Fruit fly (Drosophila melanogaster) whole organism, embryonic: ENCODE data around the gene Usp5.

Experiments
- Atf-2 ChIP-seq: fragments of 200-800 bp; sonication (Bioruptor generic); optimal IDR thresholded peaks from 2 replicates; lab custom pipeline; 2016; ENCODE audit warnings: missing biosample characterization, missing genetic modification characterization
- Atf6 ChIP-seq: fragments of 200-800 bp; sonication (Bioruptor generic); IDR thresholded peaks from 2 replicates; pipeline ENCODE4 v1.3.6; 2022; ENCODE audit warnings: missing biosample characterization, missing genetic modification characterization
- B-H1 ChIP-seq: fragments of 200-800 bp; sonication (Bioruptor generic); IDR thresholded peaks from 3 replicates; pipeline ENCODE4 v1.3.6; 2022; ENCODE audit warnings: missing biosample characterization, missing genetic modification characterization
- C15 ChIP-seq: fragments of 200-800 bp; sonication (Bioruptor generic); IDR thresholded peaks from 3 replicates; pipeline ENCODE4 v1.3.6; 2022; ENCODE audit warnings: missing biosample characterization, missing genetic modification characterization
- CG10462 ChIP-seq: fragments of 200-800 bp; sonication (Bioruptor generic); optimal IDR thresholded peaks from 2 replicates; lab custom pipeline; 2016; ENCODE audit warnings: missing biosample characterization, missing genetic modification characterization
- CG10565 ChIP-seq: fragments of 200-800 bp; sonication (Bioruptor generic); optimal IDR thresholded peaks from 3 replicates; lab custom pipeline; 2016; ENCODE audit warnings: missing biosample characterization, mild to moderate bottlenecking, missing genetic modification characterization
- CG11504 ChIP-seq: fragments of 200-800 bp; sonication (Bioruptor generic); optimal IDR thresholded peaks from 3 replicates; lab custom pipeline; 2019; ENCODE audit warnings: missing biosample characterization, mild to moderate bottlenecking, missing genetic modification characterization, moderate library complexity
- CG12659 ChIP-seq: fragments of 200-800 bp; sonication (Bioruptor generic); optimal IDR thresholded peaks from 3 replicates; lab custom pipeline; 2017; ENCODE audit warnings: mild to moderate bottlenecking, missing biosample characterization, missing genetic modification reagents, missing genetic modification characterization
- CG1647 ChIP-seq: fragments of 200-800 bp; sonication (Bioruptor generic); optimal IDR thresholded peaks from 3 replicates; lab custom pipeline; 2016; ENCODE audit warnings: missing biosample characterization, missing genetic modification characterization
- CG17802 ChIP-seq: fragments of 200-800 bp; sonication (Bioruptor generic); optimal IDR thresholded peaks from 2 replicates; lab custom pipeline; 2018; ENCODE audit warnings: missing biosample characterization, mild to moderate bottlenecking, missing genetic modification characterization, moderate library complexity
- CG2199 ChIP-seq: fragments of 200-800 bp; sonication (Bioruptor generic); IDR thresholded peaks from 3 replicates; pipeline ENCODE4 v1.3.6; 2022; ENCODE audit warnings: missing biosample characterization, missing genetic modification characterization
- CG31224 ChIP-seq: fragments of 200-800 bp; sonication (Bioruptor generic); IDR thresholded peaks from 2 replicates; pipeline ENCODE4 v1.3.6; 2022; ENCODE audit warnings: missing biosample characterization, missing genetic modification characterization
- CG4360 ChIP-seq: fragments of 200-800 bp; sonication (Bioruptor generic); IDR thresholded peaks from 2 replicates; pipeline ENCODE4 v1.3.6; 2022; ENCODE audit warnings: missing biosample characterization, missing genetic modification characterization
- CG6683 ChIP-seq: fragments of 200-800 bp; sonication (Bioruptor generic); optimal IDR thresholded peaks from 2 replicates; lab custom pipeline; 2017; ENCODE audit warnings: missing biosample characterization, mild to moderate bottlenecking, missing genetic modification characterization, missing genetic modification reagents
- CG7928 ChIP-seq: fragments of 200-800 bp; sonication (Bioruptor generic); optimal IDR thresholded peaks from 2 replicates; lab custom pipeline; 2017; ENCODE audit warnings: missing biosample characterization, mild to moderate bottlenecking, missing genetic modification characterization
- CG8290 ChIP-seq, 3 experiments: fragments of 200-800 bp; sonication (Bioruptor generic); optimal IDR thresholded peaks; 2 replicates each; lab custom pipeline; 2016 to 2019; ENCODE audit warnings: missing biosample characterization in 3 of 3, missing genetic modification characterization in 3 of 3, mild to moderate bottlenecking in 2 of 3, moderate library complexity in 1 of 3
- CG9817 ChIP-seq: fragments of 200-800 bp; sonication (Bioruptor generic); optimal IDR thresholded peaks from 2 replicates; lab custom pipeline; 2018; ENCODE audit warnings: missing biosample characterization, mild to moderate bottlenecking, missing genetic modification characterization, moderate library complexity
- Doc2 ChIP-seq: fragments of 200-800 bp; sonication (Bioruptor generic); IDR thresholded peaks from 2 replicates; pipeline ENCODE4 v1.3.6; 2022; ENCODE audit warnings: missing biosample characterization, missing genetic modification characterization
- Eip74EF ChIP-seq, 2 experiments: fragments of 200-800 bp in 1 of 2; fragments of >200 bp in 1 of 2; sonication (Bioruptor generic) in 1 of 2; optimal IDR thresholded peaks; 2 replicates each; lab custom pipeline; 2017 to 2019; ENCODE audit warnings: missing biosample characterization in 2 of 2, missing genetic modification characterization in 2 of 2, mild to moderate bottlenecking in 1 of 2, moderate library complexity in 1 of 2
- Gug ChIP-seq: fragments of 200-800 bp; sonication (Bioruptor generic); IDR thresholded peaks from 4 replicates; pipeline ENCODE4 v1.3.6; 2022; ENCODE audit warnings: missing biosample characterization, missing genetic modification characterization
- HHEX ChIP-seq: fragments of 200-800 bp; sonication (Bioruptor generic); optimal IDR thresholded peaks from 3 replicates; lab custom pipeline; 2017; ENCODE audit warnings: missing biosample characterization, mild to moderate bottlenecking, missing genetic modification characterization, missing genetic modification reagents
- Hand ChIP-seq: fragments of 200-800 bp; sonication (Bioruptor generic); optimal IDR thresholded peaks from 2 replicates; lab custom pipeline; 2017; ENCODE audit warnings: mild to moderate bottlenecking, missing biosample characterization, missing genetic modification reagents, missing genetic modification characterization
- Hmr ChIP-seq: fragments of 200-800 bp; sonication (Bioruptor generic); optimal IDR thresholded peaks from 3 replicates; lab custom pipeline; 2017; ENCODE audit warnings: mild to moderate bottlenecking, missing biosample characterization, missing genetic modification reagents, missing genetic modification characterization
- Myb ChIP-seq: fragments of 200-800 bp; sonication (Bioruptor generic); optimal IDR thresholded peaks from 2 replicates; lab custom pipeline; 2016; ENCODE audit warnings: missing biosample characterization, missing genetic modification characterization
- NC2α ChIP-seq: fragments of 200-800 bp; sonication (Bioruptor generic); optimal IDR thresholded peaks from 2 replicates; lab custom pipeline; 2016; ENCODE audit warnings: missing biosample characterization, missing genetic modification characterization
- NfI ChIP-seq: fragments of 200-800 bp; sonication (Bioruptor generic); optimal IDR thresholded peaks from 3 replicates; lab custom pipeline; 2018; ENCODE audit warnings: missing biosample characterization, mild to moderate bottlenecking, missing genetic modification characterization, moderate library complexity
- PHDP ChIP-seq: fragments of 200-800 bp; sonication (Bioruptor generic); optimal IDR thresholded peaks from 3 replicates; lab custom pipeline; 2018; ENCODE audit warnings: missing biosample characterization, mild to moderate bottlenecking, missing genetic modification characterization, moderate library complexity
- Ptx1 ChIP-seq: fragments of 200-800 bp; sonication (Bioruptor generic); IDR thresholded peaks from 2 replicates; pipeline ENCODE4 v1.3.6; 2022; ENCODE audit warnings: missing biosample characterization, missing genetic modification characterization
- Usf ChIP-seq: fragments of 200-800 bp; sonication (Bioruptor generic); optimal IDR thresholded peaks from 2 replicates; lab custom pipeline; 2017; ENCODE audit warnings: missing genotype, missing biosample characterization, missing genetic modification characterization
- Xrp1 ChIP-seq: fragments of 200-800 bp; sonication (Bioruptor generic); IDR thresholded peaks from 2 replicates; pipeline ENCODE4 v1.3.6; 2022; ENCODE audit warnings: missing biosample characterization, missing genetic modification characterization
- al ChIP-seq: fragments of 200-800 bp; sonication (Bioruptor generic); IDR thresholded peaks from 2 replicates; pipeline ENCODE4 v1.3.6; 2022; ENCODE audit warnings: missing biosample characterization, missing genetic modification characterization
- amos ChIP-seq: fragments of 200-800 bp; sonication (Bioruptor generic); IDR thresholded peaks from 2 replicates; pipeline ENCODE4 v1.3.6; 2022; ENCODE audit warnings: missing biosample characterization, missing genetic modification characterization; ENCODE audit not compliant: partially characterized antibody
- az2 ChIP-seq: fragments of 200-800 bp; sonication (Bioruptor generic); optimal IDR thresholded peaks from 3 replicates; lab custom pipeline; 2016; ENCODE audit warnings: missing biosample characterization, missing genetic modification characterization
- btn ChIP-seq: fragments of 200-800 bp; sonication (Bioruptor generic); optimal IDR thresholded peaks from 2 replicates; lab custom pipeline; 2016; ENCODE audit warnings: missing biosample characterization, missing genetic modification characterization
- disco-r ChIP-seq: fragments of 200-800 bp; sonication (Bioruptor generic); optimal IDR thresholded peaks from 2 replicates; lab custom pipeline; 2016; ENCODE audit warnings: missing biosample characterization, missing genetic modification characterization
- dm ChIP-seq: fragments of 200-800 bp; sonication (Bioruptor generic); optimal IDR thresholded peaks from 3 replicates; lab custom pipeline; 2016; ENCODE audit warnings: missing biosample characterization, missing genetic modification characterization
- dmrt11E ChIP-seq: fragments of 200-800 bp; sonication (Bioruptor generic); optimal IDR thresholded peaks from 3 replicates; lab custom pipeline; 2018; ENCODE audit warnings: missing biosample characterization, mild to moderate bottlenecking, missing genetic modification characterization, moderate library complexity
- grn ChIP-seq: fragments of 200-800 bp; sonication (Bioruptor generic); optimal IDR thresholded peaks from 3 replicates; lab custom pipeline; 2017; ENCODE audit warnings: missing biosample characterization, missing genetic modification characterization
- gro ChIP-seq: fragments of 200-800 bp; sonication (Bioruptor generic); optimal IDR thresholded peaks from 2 replicates; lab custom pipeline; 2016; ENCODE audit warnings: missing biosample characterization, missing genetic modification characterization
- gsb-n ChIP-seq: fragments of 200-800 bp; sonication (Bioruptor generic); optimal IDR thresholded peaks from 3 replicates; lab custom pipeline; 2018; ENCODE audit warnings: missing biosample characterization, mild to moderate bottlenecking, missing genetic modification characterization
- hbn ChIP-seq: fragments of 200-800 bp; sonication (Bioruptor generic); IDR thresholded peaks from 2 replicates; pipeline ENCODE4 v1.3.6; 2022; ENCODE audit warnings: missing biosample characterization, missing genetic modification characterization; ENCODE audit not compliant: partially characterized antibody
- klu ChIP-seq: fragments of 200-800 bp; sonication (Bioruptor generic); IDR thresholded peaks from 2 replicates; pipeline ENCODE4 v1.3.6; 2022; ENCODE audit warnings: missing biosample characterization, missing genetic modification characterization
- lmd ChIP-seq: fragments of 200-800 bp; sonication (Bioruptor generic); IDR thresholded peaks from 2 replicates; pipeline ENCODE4 v1.3.6; 2022; ENCODE audit warnings: missing biosample characterization, missing genetic modification characterization
- luna ChIP-seq: fragments of 200-800 bp; sonication (Bioruptor generic); optimal IDR thresholded peaks from 2 replicates; lab custom pipeline; 2016; ENCODE audit warnings: missing biosample characterization, missing genetic modification characterization
- nerfin-2 ChIP-seq: fragments of 200-800 bp; sonication (Bioruptor generic); IDR thresholded peaks from 2 replicates; pipeline ENCODE4 v1.3.6; 2022; ENCODE audit warnings: missing biosample characterization, missing genetic modification characterization; ENCODE audit not compliant: partially characterized antibody
- pho ChIP-seq: fragments of 200-800 bp; sonication (Bioruptor generic); optimal IDR thresholded peaks from 2 replicates; lab custom pipeline; 2016; ENCODE audit warnings: missing biosample characterization, missing genetic modification characterization
- slou ChIP-seq: fragments of 200-800 bp; sonication (Bioruptor generic); optimal IDR thresholded peaks from 3 replicates; lab custom pipeline; 2016; ENCODE audit warnings: missing biosample characterization, missing genetic modification characterization
- tio ChIP-seq: fragments of 200-800 bp; sonication (Bioruptor generic); optimal IDR thresholded peaks from 2 replicates; lab custom pipeline; 2017; ENCODE audit warnings: missing biosample characterization, missing genetic modification characterization, inconsistent platforms
- tna ChIP-seq: fragments of 200-800 bp; sonication (Bioruptor generic); IDR thresholded peaks from 2 replicates; pipeline ENCODE4 v1.3.6; 2022; ENCODE audit warnings: missing biosample characterization, missing genetic modification characterization; ENCODE audit not compliant: partially characterized antibody
- yki ChIP-seq: fragments of >200 bp; optimal IDR thresholded peaks from 3 replicates; lab custom pipeline; 2018
- z ChIP-seq: fragments of 200-800 bp; sonication (Bioruptor generic); IDR thresholded peaks from 3 replicates; pipeline ENCODE4 v1.3.6; 2022; ENCODE audit warnings: missing biosample characterization, missing genetic modification characterization
- zfh1 ChIP-seq: fragments of 200-800 bp; sonication (Bioruptor generic); IDR thresholded peaks from 3 replicates; pipeline ENCODE4 v1.3.6; 2022; ENCODE audit warnings: missing biosample characterization, missing genetic modification characterization

Usp5 gene

dm6 chr3L:3164951-3165350, 16.8 kb upstream of the Usp5 start, which contains the start of gene CG32280 (continued):
- TF ChIP-seq lmd (GFP tag; lab: Robert Waterston, UW) (peak; percentile 17; the same call in 1 of the 2 replicates), CG1647 (no peak), CG12659 (peak; percentile 65), PHDP (tag; lab: Kevin White, UChicago) (peak; percentile 4), gsb-n (no peak), al (no peak), B-H1 (GFP tag; lab: Robert Waterston, UW) (no peak), tna (GFP tag; lab: Robert Waterston, UW) (peak; percentile 85), az2 (GFP tag; lab: Kevin White, UChicago) (peak; percentile 1), NfI (no peak), z (GFP tag; lab: Robert Waterston, UW) (no peak), CG7928 (GFP tag; lab: Kevin White, UChicago) (no peak), dm (GFP tag; lab: Kevin White, UChicago) (peak; percentile 26), C15 (GFP tag; lab: Robert Waterston, UW) (no peak), grn (GFP tag; lab: Kevin White, UChicago) (no peak), CG31224 (GFP tag; lab: Robert Waterston, UW) (no peak), CG10462 (GFP tag; lab: Kevin White, UChicago) (no peak), CG8290 (GFP tag; optimal IDR thresholded peaks at IDR 0.05; lab: Kevin White, UChicago) (peak; percentile 19), CG8290 (tag; optimal IDR thresholded peaks at IDR 0.05; lab: Kevin White, UChicago) (no peak), Doc2 (GFP tag; lab: Robert Waterston, UW) (no peak), zfh1 (GFP tag; lab: Robert Waterston, UW) (0 out of 3 replicates have a peak, but pooled peaks have one; percentile 51), CG10565 (GFP tag; lab: Kevin White, UChicago) (no peak), CG2199 (GFP tag; lab: Robert Waterston, UW) (0 out of 3 replicates have a peak, but pooled peaks have one; percentile 6), klu (GFP tag; lab: Robert Waterston, UW) (no peak), Hand (GFP tag; lab: Kevin White, UChicago) (no peak), tio (GFP tag; lab: Kevin White, UChicago) (no peak), CG11504 (tag; lab: Kevin White, UChicago) (no peak), Atf6 (GFP tag; lab: Robert Waterston, UW) (peak; percentile 40; the same call in 1 of the 2 replicates), dmrt11E (tag; lab: Kevin White, UChicago) (no peak), Ptx1 (peak; percentile 25; the same call in 1 of the 2 replicates), Xrp1 (GFP tag; lab: Robert Waterston, UW) (0 out of 2 replicates have a peak, but pooled peaks have one; percentile 5), Hmr (GFP tag; lab: Kevin White, UChicago) (no peak), Usf (no peak), CG4360 (no peak), nerfin-2 (GFP tag; lab: Robert Waterston, UW) (peak; percentile 81), NC2α (GFP tag; lab: Kevin White, UChicago) (no peak), yki (lab: Kevin White, UChicago) (no peak)
- TF ChIP-seq, all 482 proteins: peak for 154

- TF ChIP-seq CG6683 (GFP tag; lab: Kevin White, UChicago): no peak
- no peak for TF ChIP-seq slou (GFP tag; lab: Kevin White, UChicago)
- no peak for TF ChIP-seq CG9817
- no peak for TF ChIP-seq HHEX (GFP tag; lab: Kevin White, UChicago)
- TF ChIP-seq disco-r: no peak
- no peak for TF ChIP-seq gro (GFP tag; lab: Kevin White, UChicago)
- no peak for TF ChIP-seq pho (GFP tag; lab: Kevin White, UChicago)
- no peak for TF ChIP-seq amos (GFP tag; lab: Robert Waterston, UW)
- TF ChIP-seq luna (GFP tag; lab: Kevin White, UChicago): no peak
- TF ChIP-seq Gug (GFP tag; lab: Robert Waterston, UW): no peak
- no peak for TF ChIP-seq CG2199 (GFP tag; lab: Robert Waterston, UW)
- no peak for TF ChIP-seq CG17802
- TF ChIP-seq Atf-2: no peak
- no peak for TF ChIP-seq Eip74EF (GFP tag; optimal IDR thresholded peaks at IDR 0.05; lab: Kevin White, UChicago)
- TF ChIP-seq Myb (GFP tag; lab: Kevin White, UChicago): no peak
- no peak for TF ChIP-seq btn (GFP tag; lab: Kevin White, UChicago)
- TF ChIP-seq hbn: no peak
Observed at dm6 chr3L:3162584-3162983, 14.4 kb upstream of the Usp5 start.
